Worm (Caenorhabditis elegans): ENCODE measurements around the gene Y37H2A.18.
A peak's percentile ranks its signal among the peaks of the same experiment; 100 is the strongest.

Gene Y37H2A.18

ce11 chrV:18171568-18171967, 38.5 kb upstream of the Y37H2A.18 start, which contains the start of gene C14A6.8:
C14A6.8 (minus strand) TSS chrV:18171668.
- no peak for TF ChIP-seq Y75B8A.6 (GFP tag; IDR thresholded peaks at IDR 0.05)
- TF ChIP-seq skn-1 (tag; optimal IDR thresholded peaks at IDR 0.05), result no peak
- TF ChIP-seq madf-5 (GFP tag; IDR thresholded peaks at IDR 0.05), result no peak
- TF ChIP-seq nhr-48 (tag; optimal IDR thresholded peaks at IDR 0.05), result no peak
- TF ChIP-seq ceh-62 (tag; optimal IDR thresholded peaks at IDR 0.05), result no peak
- no peak for TF ChIP-seq lin-15B (tag; optimal IDR thresholded peaks at IDR 0.05)
- TF ChIP-seq ceh-82 (tag; optimal IDR thresholded peaks at IDR 0.05), result no peak
- TF ChIP-seq spr-1 (tag; optimal IDR thresholded peaks at IDR 0.05), result no peak
- no peak for TF ChIP-seq dpl-1 (GFP tag; optimal IDR thresholded peaks at IDR 0.05)

ce11 chrV:18168266-18168665, 35.2 kb upstream of the Y37H2A.18 start, which contains the start of gene C14A6.7:
C14A6.7 (minus strand) TSS chrV:18168366.
- TF ChIP-seq nhr-77 (tag; optimal IDR thresholded peaks at IDR 0.05), result no peak
- TF ChIP-seq nhr-237 (tag; optimal IDR thresholded peaks at IDR 0.05), result no peak
- TF ChIP-seq T26A8.4 (GFP tag; IDR thresholded peaks at IDR 0.05), result no peak
- TF ChIP-seq daf-16 (GFP tag; optimal IDR thresholded peaks at IDR 0.05), result no peak
- TF ChIP-seq daf-16 (tag; optimal IDR thresholded peaks at IDR 0.05), result no peak
- TF ChIP-seq D1046.2 (GFP tag; IDR thresholded peaks at IDR 0.05), result no peak
- TF ChIP-seq unc-130 (GFP tag; optimal IDR thresholded peaks at IDR 0.05), result no peak
- TF ChIP-seq T20F7.1 (GFP tag; optimal IDR thresholded peaks at IDR 0.05), result no peak
- no peak for TF ChIP-seq ztf-11 (tag; optimal IDR thresholded peaks at IDR 0.05)
- TF ChIP-seq Y5F2A.4 (GFP tag; optimal IDR thresholded peaks at IDR 0.05), result no peak
- no peak for TF ChIP-seq unc-39 (tag; optimal IDR thresholded peaks at IDR 0.05)
- TF ChIP-seq mdl-1 (tag; optimal IDR thresholded peaks at IDR 0.05), result no peak
- no peak for TF ChIP-seq R02D3.7 (tag; optimal IDR thresholded peaks at IDR 0.05)
- no peak for TF ChIP-seq hif-1 (tag; optimal IDR thresholded peaks at IDR 0.05)
- TF ChIP-seq nhr-111 (GFP tag; optimal IDR thresholded peaks at IDR 0.05), result no peak
- no peak for TF ChIP-seq Y105C5A.15 (GFP tag; IDR thresholded peaks at IDR 0.05)

DNA sequence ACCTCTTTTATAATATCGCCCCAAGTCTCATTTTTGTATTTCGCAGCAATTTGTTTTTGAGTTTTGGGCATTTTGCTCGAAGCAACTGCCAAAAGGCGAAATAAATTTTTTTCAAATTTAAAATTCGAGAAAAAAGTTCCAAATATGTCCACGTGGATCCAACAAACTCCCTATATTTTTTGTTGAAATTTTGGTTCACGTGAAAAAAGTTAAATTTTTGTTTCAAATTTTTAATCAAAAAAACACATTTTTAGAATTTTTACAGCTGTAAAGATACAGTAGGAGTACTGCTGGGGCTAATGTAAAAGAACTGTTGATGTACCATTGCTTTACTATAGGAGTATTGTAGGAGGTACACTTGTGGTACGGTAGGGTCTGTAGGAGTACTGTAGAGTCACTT, 34.1 kb upstream of the Y37H2A.18 start, which contains the start of gene C14A6.6:
Gene C14A6.6, minus strand, starts transcription at position 101 of the 400 bp plus-strand sequence.
- TF ChIP-seq T26A8.4 (GFP tag; IDR thresholded peaks at IDR 0.05), result no peak
- TF ChIP-seq unc-62 (GFP tag; optimal IDR thresholded peaks at IDR 0.05 in 1 of 2), result peak in 1 of 2 experiments; percentile 89
- TF ChIP-seq unc-62 (tag; optimal IDR thresholded peaks at IDR 0.05), result no peak

ce11 chrV:18164758-18165157, 31.7 kb upstream of the Y37H2A.18 start, which contains the start of gene C14A6.5:
C14A6.5 (minus strand) TSS chrV:18164858.
- no peak for TF ChIP-seq D1046.2 (GFP tag; IDR thresholded peaks at IDR 0.05)
- no peak for TF ChIP-seq nhr-42 (GFP tag; IDR thresholded peaks at IDR 0.05)
- no peak for TF ChIP-seq nhr-6 (tag; optimal IDR thresholded peaks at IDR 0.05)
- TF ChIP-seq unc-130 (GFP tag; optimal IDR thresholded peaks at IDR 0.05), result no peak
- no peak for TF ChIP-seq mxl-2 (GFP tag; conservative IDR thresholded peaks at IDR 0.05)
- TF ChIP-seq F10B5.3 (tag; optimal IDR thresholded peaks at IDR 0.05), result no peak
- no peak for TF ChIP-seq spr-1 (tag; optimal IDR thresholded peaks at IDR 0.05)
- TF ChIP-seq F49E8.2 (tag; optimal IDR thresholded peaks at IDR 0.05; ENCODE audit: borderline replicate concordance), result no peak
- TF ChIP-seq fkh-10 (GFP tag; optimal IDR thresholded peaks at IDR 0.05), result no peak
- TF ChIP-seq aha-1 (tag), result no peak
- no peak for TF ChIP-seq dve-1 (tag; optimal IDR thresholded peaks at IDR 0.05; ENCODE audit: insufficient read depth)
- TF ChIP-seq Y5F2A.4 (GFP tag; optimal IDR thresholded peaks at IDR 0.05), result no peak

DNA sequence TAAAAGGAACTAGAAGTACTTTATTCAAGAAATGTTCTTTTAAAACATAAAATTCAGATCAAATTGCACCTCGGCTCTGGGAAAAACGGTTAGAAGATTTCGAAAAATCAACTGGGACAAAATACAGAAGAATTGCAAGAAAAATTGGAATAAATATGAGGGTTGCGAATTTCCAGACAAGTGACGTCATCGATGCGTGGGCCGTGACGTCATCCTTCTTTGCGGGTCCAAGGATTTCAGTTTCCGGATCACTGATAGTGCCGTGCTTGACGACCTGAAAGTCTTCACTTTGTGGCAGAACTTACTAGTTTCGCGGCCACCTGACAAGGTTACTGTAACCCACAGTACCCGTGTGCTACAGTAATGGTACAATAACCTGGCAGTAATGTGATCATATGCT, 30.4 kb upstream of the Y37H2A.18 start:
- TF ChIP-seq F49E8.2 (tag; optimal IDR thresholded peaks at IDR 0.05; ENCODE audit: borderline replicate concordance), result no peak
- no peak for TF ChIP-seq nhr-28 (tag; optimal IDR thresholded peaks at IDR 0.05)
- TF ChIP-seq egl-27 (tag; optimal IDR thresholded peaks at IDR 0.05), result no peak
- TF ChIP-seq daf-16 (GFP tag; optimal IDR thresholded peaks at IDR 0.05), result no peak
- TF ChIP-seq daf-16 (tag; optimal IDR thresholded peaks at IDR 0.05), result no peak
- no peak for TF ChIP-seq lin-13 (GFP tag; optimal IDR thresholded peaks at IDR 0.05)
- no peak for TF ChIP-seq T26A8.4 (GFP tag; IDR thresholded peaks at IDR 0.05)
- TF ChIP-seq nhr-102 (tag; optimal IDR thresholded peaks at IDR 0.05), result no peak
- no peak for TF ChIP-seq ama-1 (optimal IDR thresholded peaks at IDR 0.05)
- no peak for TF ChIP-seq T20F7.1 (GFP tag; optimal IDR thresholded peaks at IDR 0.05)
- TF ChIP-seq unc-130 (GFP tag; optimal IDR thresholded peaks at IDR 0.05), result no peak
- no peak for TF ChIP-seq dmd-9 (GFP tag; IDR thresholded peaks at IDR 0.05)
- no peak for TF ChIP-seq nhr-11 (tag; optimal IDR thresholded peaks at IDR 0.05)
- no peak for TF ChIP-seq ztf-11 (tag; optimal IDR thresholded peaks at IDR 0.05)
- TF ChIP-seq lin-39 (tag; optimal IDR thresholded peaks at IDR 0.05), result no peak
